Worm (Caenorhabditis elegans): ENCODE measurements around the gene fbxa-112.
A peak's percentile ranks its signal among the peaks of the same experiment; 100 is the strongest.

ce11 chrV:16910864-16911263, 37.0 kb downstream of the fbxa-112 start:
- TF ChIP-seq ztf-11 (tag; optimal IDR thresholded peaks at IDR 0.05) (no peak), ceh-82 (tag; optimal IDR thresholded peaks at IDR 0.05) (no peak), hmg-11 (tag; optimal IDR thresholded peaks at IDR 0.05) (no peak), R02D3.7 (tag; optimal IDR thresholded peaks at IDR 0.05) (no peak), skn-1 (tag; optimal IDR thresholded peaks at IDR 0.05) (no peak), fkh-10 (GFP tag; optimal IDR thresholded peaks at IDR 0.05) (no peak), pha-4 (tag; optimal IDR thresholded peaks at IDR 0.05) (peak; percentile 61), snpc-4 (tag; optimal IDR thresholded peaks at IDR 0.05) (no peak), zag-1 (tag; optimal IDR thresholded peaks at IDR 0.05) (no peak), ceh-28 (tag; optimal IDR thresholded peaks at IDR 0.05) (no peak), unc-62 (GFP tag; optimal IDR thresholded peaks at IDR 0.05) (no peak)
